Worm (Caenorhabditis elegans): ENCODE data around the gene C13A2.1.
"Not testable (repeated sequence)": the region's sequence is repeated elsewhere in the genome, so short reads cannot be mapped to it uniquely, and the experiment has no call there.

The C13A2.1 gene

ce11 chrV:7298463-7298862, 9.7 kb downstream of the C13A2.1 start, which contains the start of gene F07G11.3:
TSS of gene F07G11.3 (plus strand) at chrV:7298763.
- TF ChIP-seq ceh-34 (tag; optimal IDR thresholded peaks at IDR 0.05) (no peak), gmeb-2 (tag; optimal IDR thresholded peaks at IDR 0.05) (no peak), lin-11 (tag; optimal IDR thresholded peaks at IDR 0.05) (no peak), dve-1 (tag; optimal IDR thresholded peaks at IDR 0.05) (no peak), pag-3 (tag; optimal IDR thresholded peaks at IDR 0.05; ENCODE audit: borderline replicate concordance) (no peak), hlh-13 (GFP tag; optimal IDR thresholded peaks at IDR 0.05) (no peak), hlh-30 (tag; optimal IDR thresholded peaks at IDR 0.05; ENCODE audit: insufficient read depth) (no peak), pax-1 (tag; optimal IDR thresholded peaks at IDR 0.05) (no peak), sox-4 (tag; optimal IDR thresholded peaks at IDR 0.05) (no peak), ceh-30 (tag; optimal IDR thresholded peaks at IDR 0.05) (no peak)

ce11 chrV:7304506-7304905, 15.7 kb downstream of the C13A2.1 start, which contains the start of gene F07G11.2:
TSS of gene F07G11.2 (plus strand) at chrV:7304806.
- not testable (repeated sequence) for TF ChIP-seq hlh-8, ceh-14, lin-11 (tag; optimal IDR thresholded peaks at IDR 0.05)

ce11 chrV:7307089-7307488, 18.3 kb downstream of the C13A2.1 start, which contains the start of gene F07G11.1:
TSS of gene F07G11.1 (plus strand) at chrV:7307389.
- TF ChIP-seq ceh-24 (tag; optimal IDR thresholded peaks at IDR 0.05) (no peak), rnt-1 (tag; optimal IDR thresholded peaks at IDR 0.05) (no peak), ttx-3 (tag; optimal IDR thresholded peaks at IDR 0.05) (no peak)

ce11 chrV:7313233-7313632, 24.4 kb downstream of the C13A2.1 start, which contains the start of gene srx-6:
TSS of gene srx-6 (minus strand) at chrV:7313333.
- TF ChIP-seq fkh-10 (GFP tag; optimal IDR thresholded peaks at IDR 0.05): no peak
- TF ChIP-seq elt-2 (tag; optimal IDR thresholded peaks at IDR 0.05): no peak
- no peak for TF ChIP-seq che-1 (tag; optimal IDR thresholded peaks at IDR 0.05)
- TF ChIP-seq T23F11.4 (GFP tag; optimal IDR thresholded peaks at IDR 0.05): no peak
- TF ChIP-seq dve-1 (tag; optimal IDR thresholded peaks at IDR 0.05): no peak
- no peak for TF ChIP-seq pat-9 (tag; optimal IDR thresholded peaks at IDR 0.05)
- no peak for TF ChIP-seq gmeb-2 (tag; optimal IDR thresholded peaks at IDR 0.05)
- TF ChIP-seq nhr-11 (tag; optimal IDR thresholded peaks at IDR 0.05): no peak
- no peak for TF ChIP-seq ceh-30 (tag; optimal IDR thresholded peaks at IDR 0.05)
- no peak for TF ChIP-seq nfya-1 (tag; optimal IDR thresholded peaks at IDR 0.05)

- TF ChIP-seq ahr-1 (tag; optimal IDR thresholded peaks at IDR 0.05) (no peak), unc-3 (GFP tag; conservative IDR thresholded peaks at IDR 0.05) (no peak), unc-3 (tag; optimal IDR thresholded peaks at IDR 0.05) (no peak), ceh-14 (tag; optimal IDR thresholded peaks at IDR 0.05) (no peak)
Observed at ce11 chrV:7320909-7321308, 32.1 kb downstream of the C13A2.1 start, which contains the start of gene lmd-4. TSS of gene lmd-4 (minus strand) at chrV:7321009.

- no peak for TF ChIP-seq unc-86 (tag; optimal IDR thresholded peaks at IDR 0.05)
- no peak for TF ChIP-seq unc-55 (GFP tag; optimal IDR thresholded peaks at IDR 0.05)
- TF ChIP-seq ceh-31 (tag; optimal IDR thresholded peaks at IDR 0.05): no peak
- TF ChIP-seq ceh-6 (GFP tag; optimal IDR thresholded peaks at IDR 0.05): no peak
- TF ChIP-seq npax-4 (tag; optimal IDR thresholded peaks at IDR 0.05): no peak
- no peak for TF ChIP-seq fax-1 (tag; optimal IDR thresholded peaks at IDR 0.05)
- TF ChIP-seq gmeb-2 (tag; optimal IDR thresholded peaks at IDR 0.05): no peak
- TF ChIP-seq pax-1 (tag; optimal IDR thresholded peaks at IDR 0.05): no peak
- no peak for TF ChIP-seq ceh-22 (tag; optimal IDR thresholded peaks at IDR 0.05)
- no peak for TF ChIP-seq hlh-6 (tag; optimal IDR thresholded peaks at IDR 0.05)
- no peak for TF ChIP-seq ceh-2 (tag; optimal IDR thresholded peaks at IDR 0.05)
- TF ChIP-seq ceh-45 (GFP tag; IDR thresholded peaks at IDR 0.05): no peak
- TF ChIP-seq pqm-1 (tag; optimal IDR thresholded peaks at IDR 0.05): no peak
- TF ChIP-seq mec-3 (tag; optimal IDR thresholded peaks at IDR 0.05; ENCODE audit: borderline replicate concordance): no peak
- TF ChIP-seq hlh-13 (GFP tag; optimal IDR thresholded peaks at IDR 0.05): no peak
- no peak for TF ChIP-seq unc-42 (tag; optimal IDR thresholded peaks at IDR 0.05)
- TF ChIP-seq ceh-18 (tag; optimal IDR thresholded peaks at IDR 0.05): no peak
- no peak for TF ChIP-seq ceh-48 (tag; optimal IDR thresholded peaks at IDR 0.05)
Observed at ce11 chrV:7321915-7322314, 33.1 kb downstream of the C13A2.1 start, which contains the start of gene F10G2.10. TSS of gene F10G2.10 (plus strand) at chrV:7322215.
